Worm (Caenorhabditis elegans): Measurements from ENCODE around the gene C17E7.4.

ce11 chrV:3865273-3865672 is 27.4 kb upstream of the C17E7.4 start:
- TF ChIP-seq him-1 (tag; optimal IDR thresholded peaks at IDR 0.05) = no peak
- no peak for TF ChIP-seq W03F9.2 (tag; optimal IDR thresholded peaks at IDR 0.05)

Measured in whole organism, L4/young adult.